Fruit fly (Drosophila melanogaster): Measurements from ENCODE around the gene Pld3.

DNA sequence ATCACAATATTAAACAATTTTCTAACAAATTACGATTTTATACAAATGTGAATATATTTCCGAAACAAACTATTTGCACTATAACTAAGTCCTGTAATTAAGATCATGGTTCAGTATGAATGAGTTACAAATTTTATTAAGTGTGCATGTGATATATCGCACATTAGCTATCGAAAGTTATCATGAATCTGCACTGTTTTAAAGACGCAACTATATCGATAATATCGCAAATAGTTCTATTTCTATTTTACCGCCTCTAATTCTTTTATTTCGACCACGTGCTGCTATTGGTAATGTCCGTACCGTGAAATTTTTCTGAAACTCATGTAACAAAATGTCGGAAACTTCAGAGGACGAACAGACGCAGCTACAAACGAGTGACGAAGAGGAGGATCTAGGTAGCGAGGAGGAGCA lies 15.7 kb upstream of the Pld3 start, which contains the start of gene pths:
- TF ChIP-seq CG33017 (tag; optimal IDR thresholded peaks at IDR 0.05), result no peak
- no peak for TF ChIP-seq cnc (optimal IDR thresholded peaks at IDR 0.05)
